Fruit fly (Drosophila melanogaster): ENCODE measurements around the gene CG9922.

Gene CG9922

DNA sequence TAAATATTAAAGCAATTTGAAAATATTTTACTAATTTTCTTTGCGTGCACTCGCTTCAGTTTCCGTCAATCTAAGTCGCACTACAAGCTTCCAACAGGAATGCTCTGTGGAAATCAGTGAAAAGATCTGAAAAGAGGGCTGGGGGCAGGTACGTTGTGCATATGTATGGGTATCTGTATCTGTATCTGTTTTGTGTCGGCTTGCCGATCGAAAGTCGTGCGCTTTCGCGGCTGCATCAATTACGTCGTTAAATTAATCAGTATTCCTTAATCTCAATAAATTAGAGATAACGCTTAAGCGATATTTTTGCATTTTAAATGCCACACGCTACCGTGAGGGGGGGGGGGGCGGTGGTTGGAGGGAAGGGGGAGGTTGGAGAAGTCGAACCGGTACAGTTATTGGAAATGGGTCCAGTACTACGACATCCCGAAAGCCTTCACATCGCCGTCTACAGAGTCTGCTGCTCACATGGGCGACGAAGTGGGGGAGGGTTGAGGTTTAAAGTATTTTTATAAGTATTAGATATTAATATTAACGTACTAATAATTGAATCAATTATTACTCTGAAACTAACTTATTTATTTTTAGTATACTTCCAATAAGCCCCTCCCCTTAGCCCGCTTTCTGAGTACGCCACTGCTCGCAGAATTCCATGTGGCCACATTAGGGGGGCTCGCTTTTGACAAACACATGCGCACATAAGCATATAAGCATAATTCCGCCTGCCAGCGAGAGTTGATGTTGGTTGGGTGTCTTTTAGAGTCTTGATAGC is 17.0 kb upstream of the CG9922 start (continued):
- TF ChIP-seq ftz-f1 (GFP tag; optimal IDR thresholded peaks at IDR 0.05) (peak; percentile 74), exex (tag; optimal IDR thresholded peaks at IDR 0.05) (peak; percentile 86), jing (GFP tag; optimal IDR thresholded peaks at IDR 0.05) (peak; percentile 92), seq (GFP tag; IDR thresholded peaks at IDR 0.05) (peak; percentile 97), kah (GFP tag; optimal IDR thresholded peaks at IDR 0.05) (peak; percentile 92), CG7839 (tag; optimal IDR thresholded peaks at IDR 0.05) (peak; percentile 97), CG14860 (GFP tag; IDR thresholded peaks at IDR 0.05; ENCODE audit: partially characterized antibody) (no peak), Dad (GFP tag; optimal IDR thresholded peaks at IDR 0.05) (peak; percentile 87), kni (GFP tag; optimal IDR thresholded peaks at IDR 0.05) (peak; percentile 32), CG12299 (tag; optimal IDR thresholded peaks at IDR 0.05) (peak; percentile 94), bbx (GFP tag; IDR thresholded peaks at IDR 0.05; ENCODE audit: partially characterized antibody) (no peak), cas (GFP tag; IDR thresholded peaks at IDR 0.05) (peak; percentile 98), vnd (GFP tag; IDR thresholded peaks at IDR 0.05; ENCODE audit: partially characterized antibody) (no peak), Atf-2 (GFP tag; optimal IDR thresholded peaks at IDR 0.05) (peak; percentile 58), CG3065 (GFP tag; optimal IDR thresholded peaks at IDR 0.05) (peak; percentile 88), CG6854 (GFP tag; optimal IDR thresholded peaks at IDR 0.05) (peak; percentile 96), Vsx1 (GFP tag; optimal IDR thresholded peaks at IDR 0.05) (peak; percentile 92), tll (GFP tag; optimal IDR thresholded peaks at IDR 0.05) (no peak), CG12769 (tag; optimal IDR thresholded peaks at IDR 0.05) (peak; percentile 99), shn (GFP tag; optimal IDR thresholded peaks at IDR 0.05) (peak; percentile 58), ken (GFP tag; IDR thresholded peaks at IDR 0.05) (peak; percentile 97), Optix (GFP tag; IDR thresholded peaks at IDR 0.05) (peak; percentile 97), CG1647 (GFP tag; optimal IDR thresholded peaks at IDR 0.05) (peak; percentile 90), HmgZ (tag; optimal IDR thresholded peaks at IDR 0.05) (peak; percentile 99), sima (GFP tag; optimal IDR thresholded peaks at IDR 0.05) (peak; percentile 34), CG6683 (GFP tag; optimal IDR thresholded peaks at IDR 0.05) (peak; percentile 95), Tbp (GFP tag; optimal IDR thresholded peaks at IDR 0.05) (no peak), mam (GFP tag; optimal IDR thresholded peaks at IDR 0.05) (peak; percentile 92), twi (tag; optimal IDR thresholded peaks at IDR 0.05) (peak; percentile 91), ab (GFP tag; optimal IDR thresholded peaks at IDR 0.05) (peak; percentile 67), gce (GFP tag; IDR thresholded peaks at IDR 0.05) (peak; percentile 97), ewg (GFP tag; optimal IDR thresholded peaks at IDR 0.05) (peak; percentile 95), Opbp (GFP tag; IDR thresholded peaks at IDR 0.05; ENCODE audit: partially characterized antibody) (no peak), CG2116 (GFP tag; optimal IDR thresholded peaks at IDR 0.05) (peak; percentile 63), en (GFP tag; optimal IDR thresholded peaks at IDR 0.05) (no peak), Dek (tag; optimal IDR thresholded peaks at IDR 0.05) (peak; percentile 98), pb (GFP tag; optimal IDR thresholded peaks at IDR 0.05) (peak; percentile 12), fd102C (GFP tag; optimal IDR thresholded peaks at IDR 0.05) (no peak), her (GFP tag; optimal IDR thresholded peaks at IDR 0.05) (peak; percentile 64), CG32772 (GFP tag; IDR thresholded peaks at IDR 0.05) (peak; percentile 97), vfl (GFP tag; optimal IDR thresholded peaks at IDR 0.05) (peak; percentile 87), CG9817 (tag; optimal IDR thresholded peaks at IDR 0.05) (peak; percentile 96), zfh2 (GFP tag; optimal IDR thresholded peaks at IDR 0.05) (peak; percentile 93), CG11723 (GFP tag; optimal IDR thresholded peaks at IDR 0.05) (peak; percentile 94), CG2889 (GFP tag; IDR thresholded peaks at IDR 0.05) (peak; percentile 98), Hmx (GFP tag; optimal IDR thresholded peaks at IDR 0.05) (peak; percentile 61), CG4707 (GFP tag; optimal IDR thresholded peaks at IDR 0.05) (peak; percentile 87), CG1024 (GFP tag; IDR thresholded peaks at IDR 0.05) (peak; percentile 92), CG8359 (GFP tag; optimal IDR thresholded peaks at IDR 0.05; ENCODE audit: borderline replicate concordance) (peak; percentile 86)
